Worm (Caenorhabditis elegans) whole organism, young adult: Measurements from ENCODE around the gene ZK112.4.
A peak's percentile ranks its signal among the peaks of the same experiment; 100 is the strongest.

Experiments
- B0019.2 ChIP-seq: fragments of 200-800 bp; sonication (Bioruptor generic); conservative IDR thresholded peaks from 2 replicates; pipeline ENCODE4 v1.3.6; 2022; ENCODE audit warnings: missing genetic modification reagents, missing genetic modification characterization, missing compliant biosample characterization
- B0261.1 ChIP-seq: sonication (generic microtip); optimal IDR thresholded peaks from 2 replicates; lab custom pipeline; 2016; ENCODE audit warnings: mild to moderate bottlenecking, missing genetic modification characterization, moderate library complexity, missing compliant biosample characterization
- B0336.3 ChIP-seq: fragments of 200-800 bp; sonication (Bioruptor generic); IDR thresholded peaks from 2 replicates; pipeline ENCODE4 v1.3.6; 2022; ENCODE audit warnings: missing genetic modification characterization, missing compliant biosample characterization
- C06A6.2 ChIP-seq: fragments of 200-800 bp; sonication (Bioruptor generic); conservative IDR thresholded peaks from 2 replicates; pipeline ENCODE4 v1.3.6; 2022; ENCODE audit warnings: missing genetic modification characterization, missing compliant biosample characterization
- C17E4.6 ChIP-seq: fragments of 200-800 bp; sonication (Bioruptor generic); IDR thresholded peaks from 2 replicates; pipeline ENCODE4 v1.3.6; 2022; ENCODE audit warnings: missing genetic modification reagents, missing genetic modification characterization, missing compliant biosample characterization
- D2030.7 ChIP-seq: fragments of 200-800 bp; sonication (Bioruptor generic); IDR thresholded peaks from 2 replicates; pipeline ENCODE4 v1.3.6; 2022; ENCODE audit warnings: missing genetic modification reagents, missing genetic modification characterization, missing compliant biosample characterization
- F37B4.10 ChIP-seq: fragments of 200-800 bp; sonication (Bioruptor generic); IDR thresholded peaks from 2 replicates; pipeline ENCODE4 v1.3.6; 2022; ENCODE audit warnings: missing genetic modification characterization, missing compliant biosample characterization
- K11D2.4 ChIP-seq: fragments of 200-800 bp; sonication (Bioruptor generic); IDR thresholded peaks from 2 replicates; pipeline ENCODE4 v1.3.6; 2022; ENCODE audit warnings: missing genetic modification reagents, missing genetic modification characterization, missing compliant biosample characterization
- K12H6.12 ChIP-seq: fragments of 200-800 bp; sonication (Bioruptor generic); optimal IDR thresholded peaks from 2 replicates; lab custom pipeline; 2018; ENCODE audit warnings: mild to moderate bottlenecking, missing genetic modification characterization, missing compliant biosample characterization
- T26A5.8 ChIP-seq: sonication (generic microtip); optimal IDR thresholded peaks from 2 replicates; lab custom pipeline; 2016; ENCODE audit warnings: missing genetic modification characterization, missing compliant biosample characterization
- akir-1 ChIP-seq: fragments of 200-800 bp; sonication (Bioruptor generic); optimal IDR thresholded peaks from 2 replicates; lab custom pipeline; 2018; ENCODE audit warnings: mild to moderate bottlenecking, missing genetic modification characterization, moderate library complexity, missing compliant biosample characterization
- aptf-3 ChIP-seq: fragments of 200-800 bp; sonication (Bioruptor generic); IDR thresholded peaks from 2 replicates; pipeline ENCODE4 v1.3.6; 2022; ENCODE audit warnings: missing genetic modification characterization, missing compliant biosample characterization
- attf-3 ChIP-seq: fragments of 200-800 bp; sonication (Bioruptor generic); conservative IDR thresholded peaks from 2 replicates; pipeline ENCODE4 v1.3.6; 2022; ENCODE audit warnings: missing genetic modification reagents, missing genetic modification characterization, missing compliant biosample characterization
- attf-6 ChIP-seq: fragments of 200-800 bp; sonication (Bioruptor generic); IDR thresholded peaks from 2 replicates; pipeline ENCODE4 v1.3.6; 2022; ENCODE audit warnings: missing genetic modification reagents, missing genetic modification characterization, missing compliant biosample characterization
- bed-2 ChIP-seq: fragments of 200-800 bp; sonication (Bioruptor generic); IDR thresholded peaks from 2 replicates; pipeline ENCODE4 v1.3.6; 2022; ENCODE audit warnings: missing genetic modification reagents, missing genetic modification characterization, missing compliant biosample characterization
- ccch-3 ChIP-seq: fragments of 200-800 bp; sonication (Bioruptor generic); optimal IDR thresholded peaks from 2 replicates; lab custom pipeline; 2018; ENCODE audit warnings: mild to moderate bottlenecking, missing genetic modification characterization, missing compliant biosample characterization
- cebp-2 ChIP-seq: fragments of 200-800 bp; sonication (Bioruptor generic); IDR thresholded peaks from 2 replicates; pipeline ENCODE4 v1.3.6; 2022; ENCODE audit warnings: missing genetic modification characterization, missing compliant biosample characterization
- ceh-100 ChIP-seq: fragments of 200-800 bp; sonication (Bioruptor generic); IDR thresholded peaks from 2 replicates; pipeline ENCODE4 v1.3.6; 2022; ENCODE audit warnings: missing genetic modification reagents, missing genetic modification characterization, missing compliant biosample characterization
- ceh-27 ChIP-seq: fragments of 200-800 bp; sonication (Bioruptor generic); optimal IDR thresholded peaks from 2 replicates; lab custom pipeline; 2018; ENCODE audit warnings: mild to moderate bottlenecking, missing genetic modification characterization, moderate library complexity, missing compliant biosample characterization
- ceh-58 ChIP-seq: fragments of 200-800 bp; sonication (Bioruptor generic); IDR thresholded peaks from 2 replicates; pipeline ENCODE4 v1.3.6; 2022; ENCODE audit warnings: missing genetic modification characterization, missing compliant biosample characterization
- die-1 ChIP-seq: sonication (generic microtip); optimal IDR thresholded peaks from 2 replicates; lab custom pipeline; 2016; ENCODE audit warnings: missing genotype, mild to moderate bottlenecking, missing genetic modification characterization, missing compliant biosample characterization
- dox-1 ChIP-seq: fragments of 200-800 bp; sonication (Bioruptor generic); IDR thresholded peaks from 2 replicates; pipeline ENCODE4 v1.3.6; 2022; ENCODE audit warnings: missing genetic modification reagents, missing genetic modification characterization, missing compliant biosample characterization
- egl-44 ChIP-seq: fragments of 200-800 bp; sonication (Bioruptor generic); IDR thresholded peaks from 2 replicates; pipeline ENCODE4 v1.3.6; 2022; ENCODE audit warnings: missing genetic modification reagents, missing genetic modification characterization, missing compliant biosample characterization
- fkh-3 ChIP-seq: sonication (generic microtip); optimal IDR thresholded peaks from 2 replicates; lab custom pipeline; 2016; ENCODE audit warnings: mild to moderate bottlenecking, missing genetic modification characterization, missing compliant biosample characterization
- gei-17 ChIP-seq: fragments of 200-800 bp; sonication (Bioruptor generic); optimal IDR thresholded peaks from 2 replicates; lab custom pipeline; 2018; ENCODE audit warnings: mild to moderate bottlenecking, missing genetic modification characterization, missing compliant biosample characterization
- hlh-12 ChIP-seq: sonication (generic microtip); optimal IDR thresholded peaks from 2 replicates; lab custom pipeline; 2016; ENCODE audit warnings: missing genetic modification characterization, missing compliant biosample characterization
- let-607 ChIP-seq, 2 experiments: fragments of 200-800 bp in 1 of 2; sonication (Bioruptor generic) in 1 of 2; sonication (generic microtip) in 1 of 2; optimal IDR thresholded peaks; 2 replicates each; lab custom pipeline; 2016 to 2018; ENCODE audit warnings: mild to moderate bottlenecking in 2 of 2, missing compliant biosample characterization in 2 of 2, missing genetic modification characterization in 2 of 2, moderate library complexity in 2 of 2, missing genotype in 1 of 2
- lin-26 ChIP-seq: fragments of 200-800 bp; sonication (Bioruptor generic); IDR thresholded peaks from 2 replicates; pipeline ENCODE4 v1.3.6; 2022; ENCODE audit warnings: missing genetic modification reagents, missing genetic modification characterization, missing compliant biosample characterization
- lin-35 ChIP-seq, 3 experiments: fragments of 150-350 bp in 2 of 3; sonication (generic microtip) in 1 of 3; optimal IDR thresholded peaks; 2 replicates each; lab custom pipeline; 2014 to 2018; ENCODE audit warnings: missing biosample characterization in 3 of 3, missing genetic modification characterization in 3 of 3, missing genetic modification reagents in 3 of 3
- lir-1 ChIP-seq: fragments of 200-800 bp; sonication (Bioruptor generic); conservative IDR thresholded peaks from 2 replicates; pipeline ENCODE4 v1.3.6; 2022; ENCODE audit warnings: missing genetic modification reagents, missing genetic modification characterization, missing compliant biosample characterization
- lsl-1 ChIP-seq: fragments of 200-800 bp; sonication (Bioruptor generic); optimal IDR thresholded peaks from 2 replicates; lab custom pipeline; 2018; ENCODE audit warnings: mild to moderate bottlenecking, missing genetic modification characterization, moderate library complexity, missing compliant biosample characterization
- lsy-27 ChIP-seq: sonication (generic microtip); optimal IDR thresholded peaks from 2 replicates; lab custom pipeline; 2017; ENCODE audit warnings: missing genetic modification characterization, mild to moderate bottlenecking, missing compliant biosample characterization, antibody characterized with exemption, missing genotype, borderline replicate concordance; ENCODE audit not compliant: insufficient read depth
- mcd-1 ChIP-seq: fragments of 200-800 bp; sonication (Bioruptor generic); IDR thresholded peaks from 2 replicates; pipeline ENCODE4 v1.3.6; 2022; ENCODE audit warnings: missing genetic modification reagents, missing genetic modification characterization, missing compliant biosample characterization
- mel-28 ChIP-seq: sonication (generic microtip); optimal IDR thresholded peaks from 2 replicates; lab custom pipeline; 2016; ENCODE audit warnings: borderline replicate concordance, mild to moderate bottlenecking, missing genetic modification characterization, missing compliant biosample characterization
- nfya-2 ChIP-seq: fragments of 200-800 bp; sonication (Bioruptor generic); IDR thresholded peaks from 2 replicates; pipeline ENCODE4 v1.3.6; 2022; ENCODE audit warnings: missing genetic modification reagents, missing genetic modification characterization, missing compliant biosample characterization
- nfyb-1 ChIP-seq: fragments of 200-800 bp; sonication (Bioruptor generic); IDR thresholded peaks from 2 replicates; pipeline ENCODE4 v1.3.6; 2022; ENCODE audit warnings: missing genetic modification reagents, missing genetic modification characterization, missing compliant biosample characterization
- nhr-120 ChIP-seq: fragments of 200-800 bp; sonication (Bioruptor generic); IDR thresholded peaks from 2 replicates; pipeline ENCODE4 v1.3.6; 2022; ENCODE audit warnings: missing genetic modification characterization, missing compliant biosample characterization
- nhr-27 ChIP-seq: fragments of 200-800 bp; sonication (Bioruptor generic); optimal IDR thresholded peaks from 2 replicates; lab custom pipeline; 2018; ENCODE audit warnings: mild to moderate bottlenecking, missing genetic modification characterization, moderate library complexity, missing compliant biosample characterization
- pha-4 ChIP-seq: fragments of 150-350 bp; sonication (generic microtip); optimal IDR thresholded peaks from 2 replicates; lab custom pipeline; 2014; ENCODE audit warnings: missing biosample characterization, missing genetic modification reagents, missing genetic modification characterization
- rcor-1 ChIP-seq: fragments of 200-800 bp; sonication (Bioruptor generic); IDR thresholded peaks from 2 replicates; pipeline ENCODE4 v1.3.6; 2022; ENCODE audit warnings: missing genetic modification reagents, missing genetic modification characterization, missing compliant biosample characterization
- rec-8 ChIP-seq, 2 experiments: sonication (generic microtip); optimal IDR thresholded peaks; 2 replicates each; lab custom pipeline; 2016; ENCODE audit warnings: mild to moderate bottlenecking in 2 of 2, missing genetic modification characterization in 2 of 2, missing genetic modification reagents in 2 of 2, missing genotype in 2 of 2, missing biosample characterization in 1 of 2, missing compliant biosample characterization in 1 of 2, moderate library complexity in 1 of 2
- repo-1 ChIP-seq: sonication (generic microtip); optimal IDR thresholded peaks from 2 replicates; lab custom pipeline; 2017; ENCODE audit warnings: mild to moderate bottlenecking, missing genetic modification characterization, missing compliant biosample characterization
- sdz-38 ChIP-seq: sonication (generic microtip); optimal IDR thresholded peaks from 2 replicates; lab custom pipeline; 2016; ENCODE audit warnings: missing genotype, missing genetic modification characterization, missing compliant biosample characterization
- tlf-1 ChIP-seq: fragments of 200-800 bp; sonication (Bioruptor generic); optimal IDR thresholded peaks from 2 replicates; lab custom pipeline; 2018; ENCODE audit warnings: mild to moderate bottlenecking, missing genetic modification characterization, missing compliant biosample characterization
- unc-130 ChIP-seq: sonication (generic microtip); optimal IDR thresholded peaks from 2 replicates; lab custom pipeline; 2016; ENCODE audit warnings: missing genetic modification reagents, missing genetic modification characterization, missing compliant biosample characterization
- xnd-1 ChIP-seq: sonication (generic microtip); optimal IDR thresholded peaks from 2 replicates; lab custom pipeline; 2016; ENCODE audit warnings: missing genotype, missing genetic modification reagents, missing genetic modification characterization, missing compliant biosample characterization
- zfh-2 ChIP-seq: fragments of 200-800 bp; sonication (Bioruptor generic); conservative IDR thresholded peaks from 2 replicates; pipeline ENCODE4 v1.3.6; 2022; ENCODE audit warnings: missing genetic modification reagents, missing genetic modification characterization, missing compliant biosample characterization
- ztf-26 ChIP-seq: sonication (generic microtip); optimal IDR thresholded peaks from 2 replicates; lab custom pipeline; 2017; ENCODE audit warnings: missing genetic modification characterization, missing compliant biosample characterization
- ztf-28 ChIP-seq: fragments of 200-800 bp; sonication (Bioruptor generic); IDR thresholded peaks from 2 replicates; pipeline ENCODE4 v1.3.6; 2022; ENCODE audit warnings: missing genetic modification reagents, missing genetic modification characterization, missing compliant biosample characterization

ZK112.4 gene

ce11 chrIII:7728494-7728893 is 1.3 kb downstream of the ZK112.4 start (continued):
- TF ChIP-seq B0019.2 (GFP tag; lab: Robert Waterston, UW) (no peak), C17E4.6 (GFP tag; lab: Robert Waterston, UW) (no peak), tlf-1 (GFP tag; lab: Kevin White, UChicago) (peak; percentile 17), bed-2 (GFP tag; lab: Robert Waterston, UW) (no peak), aptf-3 (no peak), rcor-1 (GFP tag; lab: Robert Waterston, UW) (no peak), lin-26 (GFP tag; lab: Robert Waterston, UW) (no peak), K12H6.12 (tag; lab: Kevin White, UChicago) (no peak), hlh-12 (tag; lab: Kevin White, UChicago) (no peak), lsl-1 (GFP tag; lab: Kevin White, UChicago) (no peak), lir-1 (no peak), lsy-27 (tag; lab: Kevin White, UChicago) (no peak), ceh-100 (no peak), ccch-3 (GFP tag; lab: Kevin White, UChicago) (no peak), zfh-2 (GFP tag; lab: Robert Waterston, UW) (no peak), mcd-1 (GFP tag; lab: Robert Waterston, UW) (no peak), akir-1 (GFP tag; lab: Kevin White, UChicago) (no peak), nhr-27 (tag; lab: Kevin White, UChicago) (no peak), T26A5.8 (no peak), B0261.1 (no peak), gei-17 (GFP tag; lab: Kevin White, UChicago) (no peak), C06A6.2 (GFP tag; lab: Robert Waterston, UW) (no peak), pha-4 (tag; lab: Kevin White, UChicago) (no peak), dox-1 (peak; percentile 35; the same call in 1 of the 2 replicates), unc-130 (GFP tag; lab: Kevin White, UChicago) (no peak), ztf-26 (peak; percentile 6), attf-3 (GFP tag; lab: Robert Waterston, UW) (no peak), attf-6 (no peak), nhr-120 (no peak), lin-35 (GFP tag; optimal IDR thresholded peaks at IDR 0.05; lab: Kevin White, UChicago) (peak in 1 of 3 experiments; percentile 43), nfyb-1 (GFP tag; lab: Robert Waterston, UW) (peak; percentile 53; the same call in 1 of the 2 replicates), fkh-3 (tag; lab: Kevin White, UChicago) (no peak), K11D2.4 (GFP tag; lab: Robert Waterston, UW) (0 out of 2 replicates have a peak, but pooled peaks have one; percentile 29), rec-8 (tag; optimal IDR thresholded peaks at IDR 0.05; lab: Kevin White, UChicago) (no peak), F37B4.10 (GFP tag; lab: Robert Waterston, UW) (no peak), mel-28 (tag; lab: Kevin White, UChicago) (no peak), D2030.7 (GFP tag; lab: Robert Waterston, UW) (no peak), ceh-58 (no peak), xnd-1 (tag; lab: Kevin White, UChicago) (no peak), B0336.3 (no peak; the same call in 1 of the 2 replicates), ztf-28 (GFP tag; lab: Robert Waterston, UW) (no peak), let-607 (tag; optimal IDR thresholded peaks at IDR 0.05; lab: Kevin White, UChicago) (peak; percentile 96 to 97), die-1 (tag; lab: Kevin White, UChicago) (no peak), nfya-2 (no peak), cebp-2 (no peak), repo-1 (peak; percentile 39), egl-44 (GFP tag; lab: Robert Waterston, UW) (no peak), sdz-38 (tag; lab: Kevin White, UChicago) (no peak), ceh-27 (peak; percentile 2)
